Fruit fly (Drosophila melanogaster) whole organism, adult: ENCODE data around the gene CG31347.
A peak's percentile ranks its signal among the peaks of the same experiment; 100 is the strongest.

ENCODE experiments used
- CG11617 ChIP-seq: fragments of 200-800 bp; sonication (Bioruptor generic); optimal IDR thresholded peaks from 2 replicates; lab custom pipeline; 2017; ENCODE audit warnings: mild to moderate bottlenecking, missing biosample characterization, missing genetic modification reagents, missing genetic modification characterization
- CG12768 ChIP-seq: fragments of 200-800 bp; sonication (Bioruptor generic); optimal IDR thresholded peaks from 2 replicates; lab custom pipeline; 2017; ENCODE audit warnings: missing biosample characterization, missing genetic modification characterization, mild to moderate bottlenecking, moderate library complexity, missing genetic modification reagents
- CG14711 ChIP-seq: fragments of 200-800 bp; sonication (Bioruptor generic); optimal IDR thresholded peaks from 2 replicates; lab custom pipeline; 2018; ENCODE audit warnings: missing biosample characterization, mild to moderate bottlenecking, missing genetic modification characterization, moderate library complexity
- CG1620 ChIP-seq: fragments of 200-800 bp; sonication (Bioruptor generic); optimal IDR thresholded peaks from 2 replicates; lab custom pipeline; 2016; ENCODE audit warnings: missing biosample characterization, missing genetic modification characterization
- CG33017 ChIP-seq: fragments of 200-800 bp; sonication (Bioruptor generic); optimal IDR thresholded peaks from 2 replicates; lab custom pipeline; 2018; ENCODE audit warnings: missing biosample characterization, mild to moderate bottlenecking, missing genetic modification characterization, moderate library complexity
- CG5204 ChIP-seq: fragments of 200-800 bp; sonication (Bioruptor generic); optimal IDR thresholded peaks from 2 replicates; lab custom pipeline; 2016; ENCODE audit warnings: missing biosample characterization, missing genetic modification characterization
- CG7045 ChIP-seq: fragments of 200-800 bp; sonication (Bioruptor generic); optimal IDR thresholded peaks from 2 replicates; lab custom pipeline; 2017; ENCODE audit warnings: missing biosample characterization, mild to moderate bottlenecking, missing genetic modification characterization
- CG7101 ChIP-seq: fragments of 200-800 bp; sonication (Bioruptor generic); optimal IDR thresholded peaks from 2 replicates; lab custom pipeline; 2018; ENCODE audit warnings: missing biosample characterization, mild to moderate bottlenecking, missing genetic modification characterization, moderate library complexity
- Clk ChIP-seq: fragments of 200-800 bp; sonication (Bioruptor generic); optimal IDR thresholded peaks from 2 replicates; lab custom pipeline; 2017; ENCODE audit warnings: missing biosample characterization, missing genetic modification characterization
- Crg-1 ChIP-seq: fragments of 200-800 bp; sonication (Bioruptor generic); optimal IDR thresholded peaks from 2 replicates; lab custom pipeline; 2016; ENCODE audit warnings: missing biosample characterization, missing genetic modification characterization
- Hr96 ChIP-seq: fragments of 200-800 bp; sonication (Bioruptor generic); optimal IDR thresholded peaks from 2 replicates; lab custom pipeline; 2016; ENCODE audit warnings: missing biosample characterization, missing genetic modification characterization
- Mnt ChIP-seq: fragments of 200-800 bp; sonication (Bioruptor generic); optimal IDR thresholded peaks from 2 replicates; lab custom pipeline; 2016; ENCODE audit warnings: missing biosample characterization, mild to moderate bottlenecking, missing genetic modification characterization
- bab1 ChIP-seq: fragments of 200-800 bp; sonication (Bioruptor generic); optimal IDR thresholded peaks from 3 replicates; lab custom pipeline; 2019; ENCODE audit warnings: missing biosample characterization, mild to moderate bottlenecking, missing genetic modification characterization, moderate library complexity
- cic ChIP-seq: fragments of 200-800 bp; sonication (Bioruptor generic); optimal IDR thresholded peaks from 2 replicates; lab custom pipeline; 2017; ENCODE audit warnings: missing biosample characterization, mild to moderate bottlenecking, missing genetic modification characterization, moderate library complexity
- cnc ChIP-seq, 2 experiments: fragments of >200 bp; optimal IDR thresholded peaks; 2 replicates each; lab custom pipeline; 2017
- kay ChIP-seq: fragments of 200-800 bp; sonication (Bioruptor generic); peaks from one replicate; lab custom pipeline; 2016; ENCODE audit warnings: missing biosample characterization, missing genetic modification characterization, borderline replicate concordance
- ovo ChIP-seq: fragments of 200-800 bp; sonication (Bioruptor generic); optimal IDR thresholded peaks from 2 replicates; lab custom pipeline; 2016; ENCODE audit warnings: missing biosample characterization, missing genetic modification characterization
- pad ChIP-seq: fragments of 200-800 bp; sonication (Bioruptor generic); optimal IDR thresholded peaks from 3 replicates; lab custom pipeline; 2017; ENCODE audit warnings: missing biosample characterization, missing genetic modification characterization, mild to moderate bottlenecking, moderate library complexity, missing genetic modification reagents
- tj ChIP-seq: fragments of 200-800 bp; sonication (Bioruptor generic); optimal IDR thresholded peaks from 3 replicates; lab custom pipeline; 2017; ENCODE audit warnings: missing biosample characterization, mild to moderate bottlenecking, missing genetic modification characterization, moderate library complexity
- toe ChIP-seq: fragments of 200-800 bp; sonication (Bioruptor generic); optimal IDR thresholded peaks from 2 replicates; lab custom pipeline; 2016; ENCODE audit warnings: missing biosample characterization, missing genetic modification characterization

Gene CG31347

dm6 chr3R:12720344-12721200, 28.2 kb upstream of the CG31347 start:
- peak; percentile 14 for TF ChIP-seq Hr96 (GFP tag; lab: Kevin White, UChicago)
- peak; percentile 26 for TF ChIP-seq Mnt
- peak; percentile 23 for TF ChIP-seq CG5204 (GFP tag; lab: Kevin White, UChicago)
- no peak for TF ChIP-seq cnc (optimal IDR thresholded peaks at IDR 0.05; lab: Kevin White, UChicago)
- no peak for TF ChIP-seq toe
- TF ChIP-seq cic (GFP tag; lab: Kevin White, UChicago) = peak; percentile 70
- TF ChIP-seq kay = peak; percentile 94

- peak; percentile 86 for TF ChIP-seq cic (GFP tag; lab: Kevin White, UChicago)
- TF ChIP-seq bab1 = peak; percentile 48
- TF ChIP-seq CG11617 (GFP tag; lab: Kevin White, UChicago) = no peak
- TF ChIP-seq Clk (GFP tag; lab: Kevin White, UChicago) = no peak
- TF ChIP-seq Crg-1 (GFP tag; lab: Kevin White, UChicago) = peak; percentile 65
- no peak for TF ChIP-seq CG5204 (GFP tag; lab: Kevin White, UChicago)
- TF ChIP-seq pad (GFP tag; lab: Kevin White, UChicago) = peak; percentile 5
- peak; percentile 63 for TF ChIP-seq CG12768 (GFP tag; lab: Kevin White, UChicago)
- peak; percentile 53 for TF ChIP-seq CG7101 (tag; lab: Kevin White, UChicago)
- peak; percentile 29 for TF ChIP-seq Hr96 (GFP tag; lab: Kevin White, UChicago)
- peak; percentile 48 for TF ChIP-seq CG14711 (tag; lab: Kevin White, UChicago)
- TF ChIP-seq ovo (GFP tag; lab: Kevin White, UChicago) = peak; percentile 43
- TF ChIP-seq cnc (optimal IDR thresholded peaks at IDR 0.05; lab: Kevin White, UChicago) = no peak
- TF ChIP-seq CG1620 = peak; percentile 11
- TF ChIP-seq Mnt = peak; percentile 57
- peak; percentile 71 for TF ChIP-seq CG33017 (tag; lab: Kevin White, UChicago)
- peak; percentile 21 for TF ChIP-seq toe
- peak; percentile 4 for TF ChIP-seq CG7045 (GFP tag; lab: Kevin White, UChicago)
- peak; percentile 54 for TF ChIP-seq tj (GFP tag; lab: Kevin White, UChicago)
- TF ChIP-seq kay = peak; percentile 92
Measured at dm6 chr3R:12719627-12720343, 27.4 kb upstream of the CG31347 start.

dm6 chr3R:12718536-12719033, 26.2 kb upstream of the CG31347 start:
- no peak for TF ChIP-seq ovo (GFP tag; lab: Kevin White, UChicago)

- TF ChIP-seq toe = peak; percentile 51
- no peak for TF ChIP-seq ovo (GFP tag; lab: Kevin White, UChicago)
- no peak for TF ChIP-seq CG1620
- peak; percentile 62 for TF ChIP-seq CG33017 (tag; lab: Kevin White, UChicago)
- TF ChIP-seq CG14711 (tag; lab: Kevin White, UChicago) = peak; percentile 43
- no peak for TF ChIP-seq CG5204 (GFP tag; lab: Kevin White, UChicago)
- TF ChIP-seq cic (GFP tag; lab: Kevin White, UChicago) = peak; percentile 88
- TF ChIP-seq kay = peak; percentile 92
- peak; percentile 33 for TF ChIP-seq CG11617 (GFP tag; lab: Kevin White, UChicago)
- TF ChIP-seq tj (GFP tag; lab: Kevin White, UChicago) = no peak
- TF ChIP-seq CG12768 (GFP tag; lab: Kevin White, UChicago) = peak; percentile 7
- TF ChIP-seq CG7045 (GFP tag; lab: Kevin White, UChicago) = peak; percentile 52
- TF ChIP-seq CG7101 (tag; lab: Kevin White, UChicago) = peak; percentile 14
Measured at dm6 chr3R:12717588-12718535, 25.5 kb upstream of the CG31347 start.

- no peak for TF ChIP-seq Hr96 (GFP tag; lab: Kevin White, UChicago)
- no peak for TF ChIP-seq CG14711 (tag; lab: Kevin White, UChicago)
- TF ChIP-seq tj (GFP tag; lab: Kevin White, UChicago) = peak; percentile 72
- no peak for TF ChIP-seq ovo (GFP tag; lab: Kevin White, UChicago)
- no peak for TF ChIP-seq toe
- peak; percentile 58 for TF ChIP-seq CG12768 (GFP tag; lab: Kevin White, UChicago)
- peak; percentile 22 for TF ChIP-seq cic (GFP tag; lab: Kevin White, UChicago)
- TF ChIP-seq CG5204 (GFP tag; lab: Kevin White, UChicago) = no peak
- no peak for TF ChIP-seq pad (GFP tag; lab: Kevin White, UChicago)
- TF ChIP-seq CG11617 (GFP tag; lab: Kevin White, UChicago) = no peak
Measured at dm6 chr3R:12716894-12717293, 24.5 kb upstream of the CG31347 start.
